Worm (Caenorhabditis elegans) whole organism, mixed stage, embryonic: Measurements from ENCODE around the gene D1086.2.
A peak's percentile ranks its signal among the peaks of the same experiment; 100 is the strongest.
"Not testable (repeated sequence)": the region's sequence is repeated elsewhere in the genome, so short reads cannot be mapped to it uniquely, and the experiment has no call there.

Source experiments
- M03D4.4 ChIP-seq: sonication (generic microtip); optimal IDR thresholded peaks from 2 replicates; lab custom pipeline; 2017; ENCODE audit warnings: mild to moderate bottlenecking, missing genetic modification characterization, missing compliant biosample characterization
- bed-3 ChIP-seq: fragments of 200-800 bp; sonication (Bioruptor generic); optimal IDR thresholded peaks from 3 replicates; lab custom pipeline; 2018; ENCODE audit warnings: mild to moderate bottlenecking, missing genetic modification characterization, moderate library complexity, missing compliant biosample characterization
- blmp-1 ChIP-seq: fragments of 150-350 bp; optimal IDR thresholded peaks from 2 replicates; lab custom pipeline; 2014; ENCODE audit warnings: missing biosample characterization, missing genetic modification characterization
- ceh-39 ChIP-seq: fragments of 150-350 bp; optimal IDR thresholded peaks from 2 replicates; lab custom pipeline; 2014; ENCODE audit warnings: missing biosample characterization, missing genetic modification characterization
- ceh-43 ChIP-seq: fragments of 200-800 bp; sonication (Bioruptor generic); optimal IDR thresholded peaks from 2 replicates; lab custom pipeline; 2018; ENCODE audit warnings: mild to moderate bottlenecking, missing genetic modification characterization, moderate library complexity, missing compliant biosample characterization
- ceh-83 ChIP-seq: fragments of 200-800 bp; sonication (Bioruptor generic); optimal IDR thresholded peaks from 2 replicates; lab custom pipeline; 2018; ENCODE audit warnings: mild to moderate bottlenecking, missing genetic modification characterization, missing compliant biosample characterization
- ces-1 ChIP-seq: fragments of 150-350 bp; optimal IDR thresholded peaks from 2 replicates; lab custom pipeline; 2014; ENCODE audit warnings: missing biosample characterization, missing genetic modification reagents, missing genetic modification characterization
- cnd-1 ChIP-seq: fragments of 200-800 bp; sonication (Bioruptor generic); optimal IDR thresholded peaks from 2 replicates; lab custom pipeline; 2018; ENCODE audit warnings: mild to moderate bottlenecking, missing genetic modification characterization, missing compliant biosample characterization
- drap-1 ChIP-seq: fragments of 200-800 bp; sonication (Bioruptor generic); optimal IDR thresholded peaks from 3 replicates; lab custom pipeline; 2018; ENCODE audit warnings: mild to moderate bottlenecking, missing genetic modification characterization, missing compliant biosample characterization
- elt-1 ChIP-seq: sonication (generic microtip); optimal IDR thresholded peaks from 2 replicates; lab custom pipeline; 2017; ENCODE audit warnings: missing genetic modification characterization, mild to moderate bottlenecking, missing compliant biosample characterization, antibody characterized with exemption, moderate library complexity, borderline replicate concordance; ENCODE audit not compliant: insufficient read depth
- elt-3 ChIP-seq: fragments of 150-350 bp; optimal IDR thresholded peaks from 2 replicates; lab custom pipeline; 2014; ENCODE audit warnings: missing biosample characterization, missing genetic modification characterization
- flh-1 ChIP-seq: fragments of 200-800 bp; sonication (Bioruptor generic); optimal IDR thresholded peaks from 2 replicates; lab custom pipeline; 2018; ENCODE audit warnings: mild to moderate bottlenecking, missing genetic modification characterization, moderate library complexity, missing compliant biosample characterization
- ham-2 ChIP-seq: fragments of 200-800 bp; sonication (Bioruptor generic); optimal IDR thresholded peaks from 2 replicates; lab custom pipeline; 2018; ENCODE audit warnings: mild to moderate bottlenecking, missing genetic modification characterization, missing compliant biosample characterization
- hlh-1 ChIP-seq: fragments of 150-350 bp; optimal IDR thresholded peaks from 2 replicates; lab custom pipeline; 2014; ENCODE audit warnings: missing biosample characterization, missing genetic modification reagents, missing genetic modification characterization
- lin-13 ChIP-seq: fragments of 150-350 bp; optimal IDR thresholded peaks from 2 replicates; lab custom pipeline; 2014; ENCODE audit warnings: missing biosample characterization, missing genetic modification characterization
- lin-32 ChIP-seq: fragments of 200-800 bp; sonication (Bioruptor generic); optimal IDR thresholded peaks from 2 replicates; lab custom pipeline; 2018; ENCODE audit warnings: mild to moderate bottlenecking, missing genetic modification characterization, missing compliant biosample characterization
- lsy-2 ChIP-seq: fragments of 150-350 bp; optimal IDR thresholded peaks from 2 replicates; lab custom pipeline; 2014; ENCODE audit warnings: missing biosample characterization, missing genetic modification characterization
- mab-5 ChIP-seq: fragments of 150-350 bp; optimal IDR thresholded peaks from 2 replicates; lab custom pipeline; 2014; ENCODE audit warnings: missing biosample characterization, missing genetic modification characterization
- mep-1 ChIP-seq: fragments of 150-350 bp; optimal IDR thresholded peaks from 2 replicates; lab custom pipeline; 2017; ENCODE audit warnings: missing biosample characterization, missing genetic modification reagents, missing genetic modification characterization, inconsistent platforms
- mls-2 ChIP-seq: sonication (generic microtip); optimal IDR thresholded peaks from 2 replicates; lab custom pipeline; 2016; ENCODE audit warnings: mild to moderate bottlenecking, missing genetic modification characterization, moderate library complexity, missing compliant biosample characterization
- nhr-12 ChIP-seq: fragments of 150-350 bp; optimal IDR thresholded peaks from 2 replicates; lab custom pipeline; 2014; ENCODE audit warnings: missing biosample characterization, missing genetic modification characterization
- nhr-2 ChIP-seq: fragments of 150-350 bp; optimal IDR thresholded peaks from 2 replicates; lab custom pipeline; 2014; ENCODE audit warnings: missing biosample characterization, missing genetic modification characterization
- nhr-237 ChIP-seq: fragments of 150-350 bp; optimal IDR thresholded peaks from 2 replicates; lab custom pipeline; 2014; ENCODE audit warnings: missing biosample characterization, missing genetic modification characterization
- nhr-28 ChIP-seq: fragments of 150-350 bp; optimal IDR thresholded peaks from 2 replicates; lab custom pipeline; 2014; ENCODE audit warnings: missing biosample characterization, missing genetic modification characterization
- nhr-76 ChIP-seq: sonication (generic microtip); optimal IDR thresholded peaks from 2 replicates; lab custom pipeline; 2017; ENCODE audit warnings: missing biosample characterization, missing genetic modification characterization
- pha-4 ChIP-seq: fragments of 150-350 bp; optimal IDR thresholded peaks from 2 replicates; lab custom pipeline; 2018; ENCODE audit warnings: missing biosample characterization, missing genetic modification reagents, missing genetic modification characterization
- sem-2 ChIP-seq: fragments of 200-800 bp; sonication (Bioruptor generic); optimal IDR thresholded peaks from 2 replicates; lab custom pipeline; 2018; ENCODE audit warnings: mild to moderate bottlenecking, missing genetic modification characterization, missing compliant biosample characterization
- snpc-4 ChIP-seq: fragments of 150-350 bp; optimal IDR thresholded peaks from 2 replicates; lab custom pipeline; 2014; ENCODE audit warnings: missing biosample characterization, missing genetic modification characterization
- sptf-1 ChIP-seq: sonication (generic microtip); optimal IDR thresholded peaks from 2 replicates; lab custom pipeline; 2017; ENCODE audit warnings: mild to moderate bottlenecking, missing genetic modification characterization, moderate library complexity, missing compliant biosample characterization
- tbx-8 ChIP-seq: fragments of 200-800 bp; sonication (Bioruptor generic); optimal IDR thresholded peaks from 2 replicates; lab custom pipeline; 2018; ENCODE audit warnings: mild to moderate bottlenecking, missing genetic modification characterization, moderate library complexity, missing compliant biosample characterization
- unc-120 ChIP-seq: sonication (generic microtip); optimal IDR thresholded peaks from 2 replicates; lab custom pipeline; 2017; ENCODE audit warnings: missing genetic modification characterization, missing compliant biosample characterization; ENCODE audit not compliant: poor library complexity, severe bottlenecking
- unc-39 ChIP-seq: fragments of 150-350 bp; optimal IDR thresholded peaks from 2 replicates; lab custom pipeline; 2014; ENCODE audit warnings: missing biosample characterization, missing genetic modification characterization
- unc-62 ChIP-seq: fragments of 150-350 bp; optimal IDR thresholded peaks from 2 replicates; lab custom pipeline; 2014; ENCODE audit warnings: missing biosample characterization, missing genetic modification reagents, missing genetic modification characterization
- zip-8 ChIP-seq: fragments of 150-350 bp; optimal IDR thresholded peaks from 2 replicates; lab custom pipeline; 2014; ENCODE audit warnings: missing biosample characterization, missing genetic modification characterization
- ztf-11 ChIP-seq: fragments of 150-350 bp; optimal IDR thresholded peaks from 2 replicates; lab custom pipeline; 2014; ENCODE audit warnings: missing biosample characterization, missing genetic modification characterization

Gene D1086.2

DNA sequence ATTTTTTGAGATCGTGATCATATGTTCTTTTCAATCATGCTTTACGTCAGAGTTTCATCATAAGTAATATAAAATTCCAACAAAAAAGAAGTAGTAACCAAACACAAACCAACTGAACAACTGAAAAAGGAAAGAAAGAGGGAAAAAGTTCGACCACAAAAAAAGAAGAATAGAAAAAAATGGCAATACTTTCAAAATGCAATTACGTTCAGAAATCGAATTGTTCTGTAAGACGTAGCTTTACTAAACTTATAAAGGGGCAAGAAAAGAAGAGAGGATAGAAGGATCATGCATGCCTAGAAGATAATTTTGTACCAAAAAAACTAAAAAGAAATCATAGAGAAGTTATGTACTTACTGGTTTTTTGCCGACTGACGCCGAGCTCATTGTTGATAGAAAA lies 42.3 kb upstream of the D1086.2 start:
- TF ChIP-seq lin-13 (no peak), ces-1 (GFP tag; lab: Kevin White, UChicago) (peak; percentile 83)

DNA sequence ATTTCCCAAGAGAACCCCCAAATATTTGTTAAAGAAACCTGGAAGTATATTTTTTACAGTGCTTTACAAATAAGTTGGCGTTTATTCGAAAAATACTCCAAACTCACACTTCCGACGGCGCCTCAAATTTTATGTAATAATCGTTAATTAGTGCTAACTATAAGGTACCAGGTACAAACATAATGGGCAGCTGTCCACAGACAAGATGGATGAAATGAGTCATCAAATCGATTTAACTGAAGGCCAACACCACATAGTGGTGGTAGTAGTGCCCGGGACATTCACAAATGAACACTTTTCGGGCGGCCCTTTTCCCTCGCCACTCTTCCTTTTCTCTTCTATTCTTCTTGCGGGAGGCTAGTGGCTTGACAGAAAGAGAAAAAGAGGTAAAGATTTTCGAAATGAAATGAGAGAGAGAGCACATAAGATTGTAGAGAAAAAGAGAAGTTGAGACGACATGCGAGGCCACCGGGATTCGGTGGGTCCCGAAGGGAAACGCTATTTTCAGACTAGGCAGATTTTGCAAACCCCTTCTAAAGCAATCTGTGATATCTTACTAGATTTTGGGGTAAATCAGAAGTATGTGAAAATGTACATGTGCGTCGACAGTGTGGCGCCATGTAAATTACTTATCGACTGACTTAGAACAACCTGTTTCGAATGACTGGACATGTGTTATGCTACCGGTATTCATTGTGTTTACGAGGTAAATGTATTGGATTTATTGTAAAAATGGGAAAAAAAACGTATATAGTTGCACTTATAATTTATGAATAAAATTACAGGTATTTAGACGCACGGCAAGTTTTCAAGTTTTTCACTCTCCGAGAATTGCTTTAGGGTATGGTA lies 41.0 kb upstream of the D1086.2 start:
- TF ChIP-seq blmp-1 (tag; lab: Kevin White, UChicago) (no peak), ces-1 (GFP tag; lab: Kevin White, UChicago) (peak; percentile 72), sem-2 (GFP tag; lab: Kevin White, UChicago) (no peak), unc-62 (no peak), snpc-4 (tag; lab: Kevin White, UChicago) (no peak), elt-1 (no peak), zip-8 (tag; lab: Kevin White, UChicago) (no peak), ham-2 (peak; percentile 6), hlh-1 (peak; percentile 28), unc-120 (tag; lab: Kevin White, UChicago) (peak; percentile 55), mls-2 (tag; lab: Kevin White, UChicago) (peak; percentile 16), flh-1 (GFP tag; lab: Kevin White, UChicago) (no peak), lin-32 (GFP tag; lab: Kevin White, UChicago) (no peak), nhr-76 (no peak), nhr-2 (tag; lab: Kevin White, UChicago) (no peak), ceh-43 (GFP tag; lab: Kevin White, UChicago) (peak; percentile 46)

DNA sequence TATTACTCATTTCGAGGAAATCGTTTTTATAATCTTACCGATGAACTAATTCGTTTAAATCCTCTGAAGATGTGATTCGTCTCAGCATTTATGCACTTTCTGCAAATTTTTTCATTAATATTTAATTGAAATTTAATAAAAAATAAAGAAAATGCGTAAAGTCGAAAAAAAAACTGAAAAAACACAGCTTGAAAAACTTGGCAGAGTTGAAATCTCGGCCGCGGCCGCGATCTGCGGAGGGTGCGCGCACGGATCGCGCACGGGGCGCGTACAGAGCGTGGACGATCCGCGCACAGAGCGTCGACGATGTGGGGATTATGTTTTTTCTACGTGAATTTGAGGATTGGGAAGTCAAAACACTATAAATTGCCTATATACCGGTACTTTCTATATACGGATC lies 39.3 kb upstream of the D1086.2 start, which contains the start of gene AH10.4:
TSS of gene AH10.4 (minus strand) at position 101 of the 400 bp plus-strand sequence.
- TF ChIP-seq lin-32 (GFP tag; lab: Kevin White, UChicago); ztf-11 (tag; lab: Kevin White, UChicago); unc-39: not testable (repeated sequence)

DNA sequence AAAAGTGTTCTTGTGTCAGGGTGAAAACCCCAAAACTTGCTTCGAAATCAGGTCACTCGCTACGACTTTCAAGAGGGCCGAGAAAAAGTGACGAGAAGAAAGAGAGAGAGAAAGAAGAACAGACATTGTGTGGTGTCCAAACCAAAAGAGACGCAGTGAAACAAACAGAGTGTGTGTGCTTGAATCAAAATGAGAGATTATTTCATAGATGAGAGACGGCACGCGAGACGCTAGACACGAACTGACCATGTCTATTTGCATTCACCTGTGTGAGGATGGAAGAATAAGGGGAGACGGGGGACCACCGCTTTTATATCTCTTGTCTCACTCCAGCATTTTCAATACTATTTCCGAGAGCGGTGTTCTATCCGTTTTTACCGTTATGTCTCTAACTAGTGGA lies 37.7 kb upstream of the D1086.2 start:
- no peak for TF ChIP-seq ztf-11 (tag; lab: Kevin White, UChicago)
- TF ChIP-seq flh-1 (GFP tag; lab: Kevin White, UChicago), result no peak
- TF ChIP-seq lin-32 (GFP tag; lab: Kevin White, UChicago), result no peak
- no peak for TF ChIP-seq elt-1
- peak; percentile 64 for TF ChIP-seq unc-62
- TF ChIP-seq M03D4.4 (tag; lab: Kevin White, UChicago), result peak; percentile 27
- peak; percentile 81 for TF ChIP-seq ham-2
- peak; percentile 38 for TF ChIP-seq mls-2 (tag; lab: Kevin White, UChicago)
- peak; percentile 31 for TF ChIP-seq ces-1 (GFP tag; lab: Kevin White, UChicago)
- TF ChIP-seq pha-4 (tag; lab: Kevin White, UChicago), result peak; percentile 86
- peak; percentile 54 for TF ChIP-seq sptf-1 (tag; lab: Kevin White, UChicago)
- no peak for TF ChIP-seq sem-2 (GFP tag; lab: Kevin White, UChicago)
- TF ChIP-seq snpc-4 (tag; lab: Kevin White, UChicago), result no peak
- TF ChIP-seq drap-1, result peak; percentile 61
- no peak for TF ChIP-seq bed-3 (GFP tag; lab: Kevin White, UChicago)
- peak; percentile 41 for TF ChIP-seq lsy-2
- no peak for TF ChIP-seq tbx-8 (GFP tag; lab: Kevin White, UChicago)
- peak; percentile 59 for TF ChIP-seq unc-120 (tag; lab: Kevin White, UChicago)
- TF ChIP-seq nhr-76, result no peak
- peak; percentile 36 for TF ChIP-seq cnd-1 (tag; lab: Kevin White, UChicago)
- TF ChIP-seq blmp-1 (tag; lab: Kevin White, UChicago), result no peak
- peak; percentile 51 for TF ChIP-seq hlh-1
- no peak for TF ChIP-seq nhr-2 (tag; lab: Kevin White, UChicago)
- peak; percentile 72 for TF ChIP-seq mep-1
- TF ChIP-seq mab-5, result no peak
- TF ChIP-seq lin-13, result no peak
- TF ChIP-seq ceh-39 (tag; lab: Kevin White, UChicago), result no peak
- no peak for TF ChIP-seq elt-3 (tag; lab: Kevin White, UChicago)
- TF ChIP-seq nhr-28, result no peak
- no peak for TF ChIP-seq zip-8 (tag; lab: Kevin White, UChicago)
- no peak for TF ChIP-seq nhr-12 (tag; lab: Kevin White, UChicago)
- TF ChIP-seq ceh-43 (GFP tag; lab: Kevin White, UChicago), result no peak
- no peak for TF ChIP-seq ceh-83 (GFP tag; lab: Kevin White, UChicago)
- TF ChIP-seq nhr-237 (tag; lab: Kevin White, UChicago), result peak; percentile 78
- no peak for TF ChIP-seq unc-39
